Worm (Caenorhabditis elegans) whole organism, young adult: ENCODE measurements around the gene gpd-3.

ENCODE experiments used
- B0019.2 ChIP-seq: fragments of 200-800 bp; sonication (Bioruptor generic); conservative IDR thresholded peaks from 2 replicates; pipeline ENCODE4 v1.3.6; 2022; ENCODE audit warnings: missing genetic modification reagents, missing genetic modification characterization, missing compliant biosample characterization
- D2030.7 ChIP-seq: fragments of 200-800 bp; sonication (Bioruptor generic); IDR thresholded peaks from 2 replicates; pipeline ENCODE4 v1.3.6; 2022; ENCODE audit warnings: missing genetic modification reagents, missing genetic modification characterization, missing compliant biosample characterization
- F39B2.1 ChIP-seq: fragments of 200-800 bp; sonication (Bioruptor generic); IDR thresholded peaks from 2 replicates; pipeline ENCODE4 v1.3.6; 2022; ENCODE audit warnings: missing genetic modification reagents, missing genetic modification characterization, missing compliant biosample characterization
- F49E8.2 ChIP-seq: sonication (generic microtip); optimal IDR thresholded peaks from 3 replicates; lab custom pipeline; 2017; ENCODE audit warnings: missing genetic modification characterization, mild to moderate bottlenecking, missing compliant biosample characterization, antibody characterized with exemption, moderate library complexity; ENCODE audit not compliant: insufficient read depth
- F52B5.7 ChIP-seq: sonication (generic microtip); optimal IDR thresholded peaks from 2 replicates; lab custom pipeline; 2016; ENCODE audit warnings: mild to moderate bottlenecking, missing genetic modification characterization, missing compliant biosample characterization
- F55B11.4 ChIP-seq: sonication (generic microtip); optimal IDR thresholded peaks from 2 replicates; lab custom pipeline; 2016; ENCODE audit warnings: missing compliant biosample characterization, missing genetic modification characterization, borderline replicate concordance; ENCODE audit not compliant: insufficient read depth
- F57C9.4 ChIP-seq: sonication (generic microtip); optimal IDR thresholded peaks from 2 replicates; lab custom pipeline; 2017; ENCODE audit warnings: mild to moderate bottlenecking, missing genetic modification characterization, missing compliant biosample characterization
- T07F8.4 ChIP-seq: sonication (generic microtip); optimal IDR thresholded peaks from 2 replicates; lab custom pipeline; 2016; ENCODE audit warnings: mild to moderate bottlenecking, missing genetic modification characterization, moderate library complexity, missing compliant biosample characterization
- Y53G8AR.9 ChIP-seq: fragments of 200-800 bp; sonication (Bioruptor generic); conservative IDR thresholded peaks from 2 replicates; pipeline ENCODE4 v1.3.6; 2022; ENCODE audit warnings: missing genetic modification reagents, missing genetic modification characterization, missing compliant biosample characterization
- Y79H2A.3 ChIP-seq: fragments of 200-800 bp; sonication (Bioruptor generic); conservative IDR thresholded peaks from 2 replicates; pipeline ENCODE4 v1.3.6; 2022; ENCODE audit warnings: missing genetic modification reagents, missing genetic modification characterization, missing compliant biosample characterization
- Y95B8A.8 ChIP-seq: fragments of 200-800 bp; sonication (Bioruptor generic); IDR thresholded peaks from 2 replicates; pipeline ENCODE4 v1.3.6; 2022; ENCODE audit warnings: missing genetic modification reagents, missing genetic modification characterization, missing compliant biosample characterization
- ZK185.1 ChIP-seq: sonication (generic microtip); optimal IDR thresholded peaks from 2 replicates; lab custom pipeline; 2016; ENCODE audit warnings: mild to moderate bottlenecking, missing genetic modification characterization, missing compliant biosample characterization; ENCODE audit not compliant: poor library complexity, severe bottlenecking
- ama-1 ChIP-seq, 3 experiments: fragments of 150-350 bp in 1 of 3; sonication (generic microtip) in 2 of 3; optimal IDR thresholded peaks; 2 replicates each; lab custom pipeline; 2014 to 2018; ENCODE audit warnings: missing biosample characterization in 2 of 3, missing genetic modification characterization in 2 of 3, missing genetic modification reagents in 2 of 3
- atf-7 ChIP-seq: sonication (generic microtip); optimal IDR thresholded peaks from 2 replicates; lab custom pipeline; 2017; ENCODE audit warnings: mild to moderate bottlenecking, missing genetic modification characterization, missing compliant biosample characterization
- cebp-2 ChIP-seq: fragments of 200-800 bp; sonication (Bioruptor generic); IDR thresholded peaks from 2 replicates; pipeline ENCODE4 v1.3.6; 2022; ENCODE audit warnings: missing genetic modification characterization, missing compliant biosample characterization
- ceh-100 ChIP-seq: fragments of 200-800 bp; sonication (Bioruptor generic); IDR thresholded peaks from 2 replicates; pipeline ENCODE4 v1.3.6; 2022; ENCODE audit warnings: missing genetic modification reagents, missing genetic modification characterization, missing compliant biosample characterization
- ceh-40 ChIP-seq: fragments of 200-800 bp; sonication (Bioruptor generic); IDR thresholded peaks from 2 replicates; pipeline ENCODE4 v1.3.6; 2022; ENCODE audit warnings: missing genetic modification characterization, missing compliant biosample characterization
- ceh-58 ChIP-seq: fragments of 200-800 bp; sonication (Bioruptor generic); IDR thresholded peaks from 2 replicates; pipeline ENCODE4 v1.3.6; 2022; ENCODE audit warnings: missing genetic modification characterization, missing compliant biosample characterization
- dpff-1 ChIP-seq: sonication (generic microtip); optimal IDR thresholded peaks from 2 replicates; lab custom pipeline; 2017; ENCODE audit warnings: mild to moderate bottlenecking, missing genetic modification characterization, missing compliant biosample characterization
- dpl-1 ChIP-seq: fragments of 150-350 bp; optimal IDR thresholded peaks from 2 replicates; lab custom pipeline; 2014; ENCODE audit warnings: missing biosample characterization, missing genetic modification reagents, missing genetic modification characterization
- egl-18 ChIP-seq: fragments of 200-800 bp; sonication (Bioruptor generic); IDR thresholded peaks from 2 replicates; pipeline ENCODE4 v1.3.6; 2022; ENCODE audit warnings: missing genetic modification reagents, missing genetic modification characterization, missing compliant biosample characterization
- egl-44 ChIP-seq: fragments of 200-800 bp; sonication (Bioruptor generic); IDR thresholded peaks from 2 replicates; pipeline ENCODE4 v1.3.6; 2022; ENCODE audit warnings: missing genetic modification reagents, missing genetic modification characterization, missing compliant biosample characterization
- gei-17 ChIP-seq: fragments of 200-800 bp; sonication (Bioruptor generic); optimal IDR thresholded peaks from 2 replicates; lab custom pipeline; 2018; ENCODE audit warnings: mild to moderate bottlenecking, missing genetic modification characterization, missing compliant biosample characterization
- hmg-1.2 ChIP-seq: fragments of 200-800 bp; sonication (Bioruptor generic); IDR thresholded peaks from 2 replicates; pipeline ENCODE4 v1.3.6; 2022; ENCODE audit warnings: missing genetic modification reagents, missing genetic modification characterization, missing compliant biosample characterization
- let-607 ChIP-seq, 2 experiments: fragments of 200-800 bp in 1 of 2; sonication (Bioruptor generic) in 1 of 2; sonication (generic microtip) in 1 of 2; optimal IDR thresholded peaks; 2 replicates each; lab custom pipeline; 2016 to 2018; ENCODE audit warnings: mild to moderate bottlenecking in 2 of 2, missing compliant biosample characterization in 2 of 2, missing genetic modification characterization in 2 of 2, moderate library complexity in 2 of 2, missing genotype in 1 of 2
- lin-26 ChIP-seq: fragments of 200-800 bp; sonication (Bioruptor generic); IDR thresholded peaks from 2 replicates; pipeline ENCODE4 v1.3.6; 2022; ENCODE audit warnings: missing genetic modification reagents, missing genetic modification characterization, missing compliant biosample characterization
- lin-40 ChIP-seq: sonication (generic microtip); optimal IDR thresholded peaks from 2 replicates; lab custom pipeline; 2016; ENCODE audit warnings: missing genetic modification characterization, mild to moderate bottlenecking, missing compliant biosample characterization, missing genotype, missing genetic modification reagents
- lsy-27 ChIP-seq: sonication (generic microtip); optimal IDR thresholded peaks from 2 replicates; lab custom pipeline; 2017; ENCODE audit warnings: missing genetic modification characterization, mild to moderate bottlenecking, missing compliant biosample characterization, antibody characterized with exemption, missing genotype, borderline replicate concordance; ENCODE audit not compliant: insufficient read depth
- mcd-1 ChIP-seq: fragments of 200-800 bp; sonication (Bioruptor generic); IDR thresholded peaks from 2 replicates; pipeline ENCODE4 v1.3.6; 2022; ENCODE audit warnings: missing genetic modification reagents, missing genetic modification characterization, missing compliant biosample characterization
- mel-28 ChIP-seq: sonication (generic microtip); optimal IDR thresholded peaks from 2 replicates; lab custom pipeline; 2016; ENCODE audit warnings: borderline replicate concordance, mild to moderate bottlenecking, missing genetic modification characterization, missing compliant biosample characterization
- nhr-120 ChIP-seq: fragments of 200-800 bp; sonication (Bioruptor generic); IDR thresholded peaks from 2 replicates; pipeline ENCODE4 v1.3.6; 2022; ENCODE audit warnings: missing genetic modification characterization, missing compliant biosample characterization
- nhr-27 ChIP-seq: fragments of 200-800 bp; sonication (Bioruptor generic); optimal IDR thresholded peaks from 2 replicates; lab custom pipeline; 2018; ENCODE audit warnings: mild to moderate bottlenecking, missing genetic modification characterization, moderate library complexity, missing compliant biosample characterization
- nhr-80 ChIP-seq: sonication (generic microtip); optimal IDR thresholded peaks from 2 replicates; lab custom pipeline; 2016; ENCODE audit warnings: missing genetic modification characterization, missing compliant biosample characterization
- pha-4 ChIP-seq: fragments of 150-350 bp; sonication (generic microtip); optimal IDR thresholded peaks from 2 replicates; lab custom pipeline; 2014; ENCODE audit warnings: missing biosample characterization, missing genetic modification reagents, missing genetic modification characterization
- rec-8 ChIP-seq, 2 experiments: sonication (generic microtip); optimal IDR thresholded peaks; 2 replicates each; lab custom pipeline; 2016; ENCODE audit warnings: mild to moderate bottlenecking in 2 of 2, missing genetic modification characterization in 2 of 2, missing genetic modification reagents in 2 of 2, missing genotype in 2 of 2, missing biosample characterization in 1 of 2, missing compliant biosample characterization in 1 of 2, moderate library complexity in 1 of 2
- sea-2 ChIP-seq: fragments of 200-800 bp; sonication (Bioruptor generic); IDR thresholded peaks from 2 replicates; pipeline ENCODE4 v1.3.6; 2022; ENCODE audit warnings: missing genetic modification characterization, missing compliant biosample characterization
- snpc-1.1 ChIP-seq: sonication (generic microtip); optimal IDR thresholded peaks from 2 replicates; lab custom pipeline; 2017; ENCODE audit warnings: missing genetic modification characterization, mild to moderate bottlenecking, missing compliant biosample characterization, antibody characterized with exemption, moderate library complexity, missing genotype, missing genetic modification reagents; ENCODE audit not compliant: insufficient read depth
- snpc-1.3 ChIP-seq: sonication (generic microtip); optimal IDR thresholded peaks from 2 replicates; lab custom pipeline; 2017; ENCODE audit warnings: missing genetic modification characterization, mild to moderate bottlenecking, missing compliant biosample characterization, antibody characterized with exemption, moderate library complexity, missing genotype, missing genetic modification reagents; ENCODE audit not compliant: insufficient read depth
- snpc-4 ChIP-seq, 5 experiments: fragments of 150-350 bp in 1 of 5; sonication (generic microtip) in 4 of 5; optimal IDR thresholded peaks; 2 replicates each; lab custom pipeline; 2014 to 2018; ENCODE audit warnings: missing genetic modification characterization in 5 of 5, missing biosample characterization in 3 of 5, antibody characterized with exemption in 2 of 5, mild to moderate bottlenecking in 2 of 5, missing compliant biosample characterization in 2 of 5, missing genotype in 2 of 5, moderate library complexity in 2 of 5, missing genetic modification reagents in 1 of 5
- somi-1 ChIP-seq: fragments of 200-800 bp; sonication (Bioruptor generic); optimal IDR thresholded peaks from 2 replicates; lab custom pipeline; 2018; ENCODE audit warnings: mild to moderate bottlenecking, missing genetic modification characterization, missing compliant biosample characterization
- tbp1 ChIP-seq: fragments of 200-800 bp; sonication (Bioruptor generic); optimal IDR thresholded peaks from 2 replicates; lab custom pipeline; 2018; ENCODE audit warnings: mild to moderate bottlenecking, missing genetic modification characterization, missing compliant biosample characterization
- tlf-1 ChIP-seq: fragments of 200-800 bp; sonication (Bioruptor generic); optimal IDR thresholded peaks from 2 replicates; lab custom pipeline; 2018; ENCODE audit warnings: mild to moderate bottlenecking, missing genetic modification characterization, missing compliant biosample characterization
- zfh-2 ChIP-seq: fragments of 200-800 bp; sonication (Bioruptor generic); conservative IDR thresholded peaks from 2 replicates; pipeline ENCODE4 v1.3.6; 2022; ENCODE audit warnings: missing genetic modification reagents, missing genetic modification characterization, missing compliant biosample characterization
- ztf-25 ChIP-seq: fragments of 200-800 bp; sonication (Bioruptor generic); IDR thresholded peaks from 2 replicates; pipeline ENCODE4 v1.3.6; 2022; ENCODE audit warnings: missing genetic modification reagents, missing genetic modification characterization, missing compliant biosample characterization
- ztf-26 ChIP-seq: sonication (generic microtip); optimal IDR thresholded peaks from 2 replicates; lab custom pipeline; 2017; ENCODE audit warnings: missing genetic modification characterization, missing compliant biosample characterization
- ztf-28 ChIP-seq: fragments of 200-800 bp; sonication (Bioruptor generic); IDR thresholded peaks from 2 replicates; pipeline ENCODE4 v1.3.6; 2022; ENCODE audit warnings: missing genetic modification reagents, missing genetic modification characterization, missing compliant biosample characterization

gpd-3 gene

DNA sequence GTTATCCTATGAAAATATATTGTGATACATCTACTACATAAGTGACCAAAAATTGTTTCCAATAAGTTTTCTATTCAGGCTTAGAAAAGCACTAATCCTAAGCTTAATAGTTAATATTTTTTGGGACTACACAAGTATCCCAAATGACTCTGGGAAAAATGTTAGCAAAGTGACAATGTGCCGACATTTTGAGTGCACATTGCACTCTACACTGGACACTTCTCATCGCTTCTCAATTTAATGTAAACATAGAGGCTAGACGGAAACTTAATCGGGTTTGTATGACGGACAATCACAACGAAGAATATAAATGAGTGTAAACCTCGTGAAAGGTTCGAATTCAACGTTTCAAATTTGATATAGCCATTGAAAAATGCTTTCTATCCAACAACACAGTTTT lies 1.5 kb downstream of the gpd-3 start:
- TF ChIP-seq somi-1 (GFP tag; lab: Kevin White, UChicago) (peak; percentile 57), Y95B8A.8 (GFP tag; lab: Robert Waterston, UW) (no peak), ceh-58 (GFP tag; lab: Robert Waterston, UW) (no peak), ztf-26 (tag; lab: Kevin White, UChicago) (no peak), lsy-27 (tag; lab: Kevin White, UChicago) (no peak), pha-4 (tag; lab: Kevin White, UChicago) (no peak), F52B5.7 (tag; lab: Kevin White, UChicago) (no peak), cebp-2 (GFP tag; lab: Robert Waterston, UW) (no peak), snpc-1.1 (tag; lab: Kevin White, UChicago) (no peak), nhr-80 (tag; lab: Kevin White, UChicago) (peak; percentile 0), F49E8.2 (tag; lab: Kevin White, UChicago) (no peak), gei-17 (peak; percentile 43), hmg-1.2 (GFP tag; lab: Robert Waterston, UW) (no peak), ZK185.1 (tag; lab: Kevin White, UChicago) (peak; percentile 64), egl-18 (GFP tag; lab: Robert Waterston, UW) (no peak), snpc-1.3 (tag; lab: Kevin White, UChicago) (peak; percentile 2), zfh-2 (GFP tag; lab: Robert Waterston, UW) (no peak), sea-2 (GFP tag; lab: Robert Waterston, UW) (no peak), Y53G8AR.9 (peak; percentile 49; the same call in 1 of the 2 replicates), F57C9.4 (tag; lab: Kevin White, UChicago) (no peak), lin-40 (tag; lab: Kevin White, UChicago) (peak; percentile 55), rec-8 (tag; optimal IDR thresholded peaks at IDR 0.05; lab: Kevin White, UChicago) (no peak), F55B11.4 (no peak), D2030.7 (no peak), ceh-40 (GFP tag; lab: Robert Waterston, UW) (no peak), tbp1 (GFP tag; lab: Kevin White, UChicago) (no peak), egl-44 (GFP tag; lab: Robert Waterston, UW) (no peak), snpc-4 (GFP tag; optimal IDR thresholded peaks at IDR 0.05; lab: Kevin White, UChicago) (no peak), snpc-4 (tag; optimal IDR thresholded peaks at IDR 0.05; lab: Kevin White, UChicago) (peak in 1 of 4 experiments; percentile 37), atf-7 (tag; lab: Kevin White, UChicago) (no peak), mcd-1 (GFP tag; lab: Robert Waterston, UW) (no peak; the same call in 1 of the 2 replicates), mel-28 (tag; lab: Kevin White, UChicago) (no peak), Y79H2A.3 (GFP tag; lab: Robert Waterston, UW) (no peak), ztf-28 (no peak), F39B2.1 (GFP tag; lab: Robert Waterston, UW) (no peak), ceh-100 (GFP tag; lab: Robert Waterston, UW) (no peak), nhr-120 (GFP tag; lab: Robert Waterston, UW) (no peak), dpl-1 (GFP tag; lab: Kevin White, UChicago) (no peak), B0019.2 (GFP tag; lab: Robert Waterston, UW) (no peak), dpff-1 (tag; lab: Kevin White, UChicago) (no peak), ztf-25 (GFP tag; lab: Robert Waterston, UW) (no peak), nhr-27 (tag; lab: Kevin White, UChicago) (no peak), tlf-1 (GFP tag; lab: Kevin White, UChicago) (peak; percentile 55), ama-1 (optimal IDR thresholded peaks at IDR 0.05; lab: Kevin White, UChicago) (peak; percentile 95), ama-1 (GFP tag; optimal IDR thresholded peaks at IDR 0.05; lab: Kevin White, UChicago) (peak in 1 of 2 experiments; percentile 36), lin-26 (GFP tag; lab: Robert Waterston, UW) (no peak; the same call in 1 of the 2 replicates), let-607 (tag; optimal IDR thresholded peaks at IDR 0.05; lab: Kevin White, UChicago) (no peak), T07F8.4 (tag; lab: Kevin White, UChicago) (no peak)
